Fruit fly (Drosophila melanogaster): ENCODE measurements around the gene Cox17.
A peak's percentile ranks its signal among the peaks of the same experiment; 100 is the strongest.

The Cox17 gene

DNA sequence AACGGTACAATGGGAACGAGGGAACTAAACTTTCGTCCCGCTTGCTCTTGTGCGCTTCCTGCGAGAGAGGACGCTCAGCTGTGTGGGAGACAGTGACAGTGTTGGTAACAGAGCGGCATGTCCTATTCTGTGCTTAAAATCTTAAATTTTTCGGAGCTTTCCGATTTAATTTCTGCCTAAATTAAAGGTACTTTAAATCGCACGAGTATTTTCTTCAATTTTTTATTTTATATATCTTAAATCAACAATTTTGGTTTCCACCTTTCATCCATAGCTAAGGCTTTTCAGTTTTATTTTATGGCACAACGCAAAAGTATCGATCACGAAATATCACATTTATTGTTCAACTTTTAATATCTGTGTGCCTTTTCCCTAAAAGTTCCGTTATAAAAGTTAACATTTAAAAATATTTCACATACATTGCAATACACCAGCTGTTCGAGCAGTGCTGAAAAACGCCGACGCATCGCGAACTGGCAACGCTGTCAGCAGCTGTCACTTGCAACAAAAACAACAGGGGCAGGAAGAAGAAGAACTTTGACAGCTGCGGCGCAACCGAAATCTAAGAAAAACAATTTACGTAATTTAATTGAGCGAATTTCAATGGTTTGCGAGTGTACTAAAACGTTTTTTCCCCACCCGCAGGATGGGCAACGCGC, 21.0 kb downstream of the Cox17 start, which contains the start of the genes hiw and ND-B18 (continued):
- TF ChIP-seq tin (GFP tag; optimal IDR thresholded peaks at IDR 0.05) (no peak), CG18619 (GFP tag; optimal IDR thresholded peaks at IDR 0.05) (no peak), CG10321 (GFP tag; IDR thresholded peaks at IDR 0.05) (no peak), Trl (optimal IDR thresholded peaks at IDR 0.05) (peak; percentile 7 to 22), Trl (GFP tag; optimal IDR thresholded peaks at IDR 0.05) (peak; percentile 27), nerfin-1 (tag; optimal IDR thresholded peaks at IDR 0.05) (peak; percentile 29), stwl (tag; optimal IDR thresholded peaks at IDR 0.05) (peak; percentile 72), CG30431 (GFP tag; optimal IDR thresholded peaks at IDR 0.05) (no peak), Mad (GFP tag; optimal IDR thresholded peaks at IDR 0.05) (peak; percentile 29), yki (optimal IDR thresholded peaks at IDR 0.05) (no peak), gcm2 (GFP tag; optimal IDR thresholded peaks at IDR 0.05) (no peak), CG34224 (GFP tag; IDR thresholded peaks at IDR 0.05; ENCODE audit: partially characterized antibody) (0 out of 3 replicates have a peak, but pooled peaks have one; percentile 15), CG8359 (GFP tag; optimal IDR thresholded peaks at IDR 0.05; ENCODE audit: borderline replicate concordance) (no peak), CG4617 (GFP tag; optimal IDR thresholded peaks at IDR 0.05; ENCODE audit: borderline replicate concordance) (peak; percentile 73), toy (GFP tag; IDR thresholded peaks at IDR 0.05) (no peak), ftz-f1 (GFP tag; optimal IDR thresholded peaks at IDR 0.05) (no peak), HLHmδ (GFP tag; optimal IDR thresholded peaks at IDR 0.05) (no peak), fd102C (GFP tag; optimal IDR thresholded peaks at IDR 0.05) (no peak), CG5180 (GFP tag; optimal IDR thresholded peaks at IDR 0.05) (no peak), vfl (GFP tag; optimal IDR thresholded peaks at IDR 0.05) (no peak), Nf-YC (tag; optimal IDR thresholded peaks at IDR 0.05) (peak; percentile 12), br (optimal IDR thresholded peaks at IDR 0.05) (no peak), Lhr (GFP tag; optimal IDR thresholded peaks at IDR 0.05) (peak; percentile 9), Rfx (GFP tag; IDR thresholded peaks at IDR 0.05) (peak; percentile 56), sr (GFP tag; IDR thresholded peaks at IDR 0.05) (no peak), CG31365 (tag; optimal IDR thresholded peaks at IDR 0.05) (no peak), Fer1 (GFP tag; optimal IDR thresholded peaks at IDR 0.05) (peak; percentile 47), CG3995 (GFP tag; optimal IDR thresholded peaks at IDR 0.05) (peak; percentile 64), ap (GFP tag; IDR thresholded peaks at IDR 0.05) (no peak), Blimp-1 (GFP tag; optimal IDR thresholded peaks at IDR 0.05) (no peak), jumu (GFP tag; optimal IDR thresholded peaks at IDR 0.05) (no peak), Lim3 (GFP tag; IDR thresholded peaks at IDR 0.05) (no peak), NK7.1 (GFP tag; optimal IDR thresholded peaks at IDR 0.05) (no peak), ranshi (GFP tag; IDR thresholded peaks at IDR 0.05) (0 out of 2 replicates have a peak, but pooled peaks have one; percentile 15), zen (tag; optimal IDR thresholded peaks at IDR 0.05) (no peak), CG6813 (GFP tag; optimal IDR thresholded peaks at IDR 0.05) (no peak), HmgD (GFP tag; optimal IDR thresholded peaks at IDR 0.05) (no peak), corto (GFP tag; optimal IDR thresholded peaks at IDR 0.05) (no peak), CG17328 (GFP tag; IDR thresholded peaks at IDR 0.05) (0 out of 2 replicates have a peak, but pooled peaks have one; percentile 22), CG7786 (GFP tag; optimal IDR thresholded peaks at IDR 0.05) (peak; percentile 18), CG10565 (GFP tag; optimal IDR thresholded peaks at IDR 0.05) (no peak), CG6854 (GFP tag; optimal IDR thresholded peaks at IDR 0.05) (no peak), unpg (GFP tag; optimal IDR thresholded peaks at IDR 0.05) (peak; percentile 6), CG8478 (optimal IDR thresholded peaks at IDR 0.05) (no peak), CG4707 (GFP tag; optimal IDR thresholded peaks at IDR 0.05) (no peak), CkIIα-i1 (GFP tag; IDR thresholded peaks at IDR 0.05) (no peak), CG9932 (GFP tag; IDR thresholded peaks at IDR 0.05) (peak; percentile 23; the same call in 1 of the 2 replicates), CG1647 (GFP tag; optimal IDR thresholded peaks at IDR 0.05) (peak; percentile 38), gro (GFP tag; optimal IDR thresholded peaks at IDR 0.05) (peak; percentile 34), CG15269 (tag; optimal IDR thresholded peaks at IDR 0.05) (no peak), CG9797 (GFP tag; optimal IDR thresholded peaks at IDR 0.05) (peak; percentile 42)

Measured in whole organism, embryonic.